Worm (Caenorhabditis elegans) whole organism, midembryonic: ENCODE results near the gene add-1.

Experiments
- cog-1 ChIP-seq: sonication (generic microtip); optimal IDR thresholded peaks from 2 replicates; lab custom pipeline; 2016; ENCODE audit warnings: missing genetic modification characterization, missing compliant biosample characterization
- med-1 ChIP-seq: sonication (generic microtip); optimal IDR thresholded peaks from 2 replicates; lab custom pipeline; 2017; ENCODE audit warnings: missing genetic modification characterization, mild to moderate bottlenecking, missing compliant biosample characterization, antibody characterized with exemption, missing genetic modification reagents; ENCODE audit not compliant: insufficient read depth
- ref-1 ChIP-seq: fragments of 200-800 bp; sonication (Bioruptor generic); conservative IDR thresholded peaks from 2 replicates; pipeline ENCODE4 v1.3.6; 2022; ENCODE audit warnings: missing genetic modification reagents, missing genetic modification characterization, missing compliant biosample characterization

- no peak for TF ChIP-seq ref-1 (GFP tag; lab: Robert Waterston, UW)
- no peak for TF ChIP-seq med-1 (GFP tag; lab: Kevin White, UChicago)
- no peak for TF ChIP-seq cog-1 (tag; lab: Kevin White, UChicago)
Observed at ce11 chrX:4861413-4861812, 1.6 kb upstream of the add-1 start.
